Fruit fly (Drosophila melanogaster) whole organism, wandering third instar larva: ENCODE data around the gene ssp2.

Experiments used
- CG32264 ChIP-seq: fragments of 200-800 bp; sonication (Bioruptor generic); optimal IDR thresholded peaks from 2 replicates; lab custom pipeline; 2016; ENCODE audit warnings: missing biosample characterization, missing genetic modification characterization
- CG9705 ChIP-seq: fragments of 200-800 bp; sonication (Bioruptor generic); optimal IDR thresholded peaks from 2 replicates; lab custom pipeline; 2018; ENCODE audit warnings: missing biosample characterization, mild to moderate bottlenecking, missing genetic modification characterization
- CrebA ChIP-seq: fragments of 200-800 bp; sonication (Bioruptor generic); optimal IDR thresholded peaks from 2 replicates; lab custom pipeline; 2016; ENCODE audit warnings: missing biosample characterization, mild to moderate bottlenecking, missing genetic modification characterization, borderline replicate concordance
- OdsH ChIP-seq: fragments of 200-800 bp; sonication (Bioruptor generic); optimal IDR thresholded peaks from 2 replicates; lab custom pipeline; 2016; ENCODE audit warnings: missing biosample characterization, mild to moderate bottlenecking, missing genetic modification characterization
- dmrt93B ChIP-seq: fragments of 200-800 bp; sonication (Bioruptor generic); optimal IDR thresholded peaks from 2 replicates; lab custom pipeline; 2018; ENCODE audit warnings: missing biosample characterization, mild to moderate bottlenecking, missing genetic modification characterization
- dsf ChIP-seq: sonication (Bioruptor generic); optimal IDR thresholded peaks from 2 replicates; lab custom pipeline; 2016; ENCODE audit warnings: missing biosample characterization, missing genetic modification characterization, borderline replicate concordance
- fru ChIP-seq: fragments of 200-800 bp; sonication (Bioruptor generic); optimal IDR thresholded peaks from 3 replicates; lab custom pipeline; 2016; ENCODE audit warnings: missing biosample characterization, mild to moderate bottlenecking, missing genetic modification characterization
- h ChIP-seq: fragments of 200-800 bp; sonication (Bioruptor generic); optimal IDR thresholded peaks from 3 replicates; lab custom pipeline; 2016; ENCODE audit warnings: missing biosample characterization, mild to moderate bottlenecking, missing genetic modification characterization
- jim ChIP-seq: fragments of 175-275, 200-325 bp; sonication (Bioruptor generic); optimal IDR thresholded peaks from 2 replicates; lab custom pipeline; 2016; ENCODE audit warnings: missing biosample characterization, mild to moderate bottlenecking, missing genetic modification characterization
- lola ChIP-seq: fragments of >200 bp; optimal IDR thresholded peaks from 2 replicates; lab custom pipeline; 2017; ENCODE audit warnings: missing biosample characterization, missing genetic modification characterization
- psq ChIP-seq: fragments of 200-800 bp; sonication (Bioruptor generic); optimal IDR thresholded peaks from 3 replicates; lab custom pipeline; 2017; ENCODE audit warnings: missing biosample characterization, mild to moderate bottlenecking, missing genetic modification characterization, moderate library complexity
- sv ChIP-seq: fragments of 200-800 bp; sonication (Bioruptor generic); optimal IDR thresholded peaks from 3 replicates; lab custom pipeline; 2016; ENCODE audit warnings: missing biosample characterization, missing genetic modification characterization
- usp ChIP-seq: fragments of >200 bp; optimal IDR thresholded peaks from 2 replicates; lab custom pipeline; 2017; ENCODE audit warnings: missing biosample characterization, missing genetic modification characterization

DNA sequence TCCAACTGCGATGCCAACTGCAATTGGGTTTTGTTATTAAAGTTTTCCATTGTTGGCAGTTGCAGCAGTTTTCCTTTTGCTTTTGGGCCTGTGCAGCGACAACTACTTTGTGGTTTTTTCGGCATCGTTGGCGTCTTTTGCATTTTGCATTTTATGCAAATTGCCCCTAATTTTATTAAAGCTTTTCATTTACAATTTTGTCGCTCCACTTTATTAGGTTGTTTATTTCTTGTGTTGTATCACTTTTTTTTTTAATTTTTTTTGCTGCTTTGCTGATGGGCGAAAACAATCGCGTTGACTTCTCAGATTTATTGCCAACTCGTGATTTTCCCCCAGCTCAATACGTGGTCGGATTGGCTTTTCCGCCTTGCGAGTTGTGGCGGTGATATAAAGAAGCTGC, 7.2 kb upstream of the ssp2 start:
- TF ChIP-seq OdsH (GFP tag; lab: Kevin White, UChicago) (no peak), CG32264 (GFP tag; lab: Kevin White, UChicago) (no peak), CG9705 (GFP tag; lab: Kevin White, UChicago) (no peak), dsf (no peak), CrebA (no peak), h (GFP tag; lab: Kevin White, UChicago) (no peak), psq (no peak), usp (GFP tag; lab: Kevin White, UChicago) (no peak), fru (GFP tag; lab: Kevin White, UChicago) (no peak), dmrt93B (GFP tag; lab: Kevin White, UChicago) (no peak), lola (GFP tag; lab: Kevin White, UChicago) (no peak), jim (no peak), sv (GFP tag; lab: Kevin White, UChicago) (no peak)
